Worm (Caenorhabditis elegans) whole organism, late embryonic: ENCODE measurements around the gene C12D5.5.

Experiments
- C08G9.2 ChIP-seq: sonication (generic microtip); optimal IDR thresholded peaks from 2 replicates; lab custom pipeline; 2016; ENCODE audit warnings: mild to moderate bottlenecking, missing genetic modification characterization, moderate library complexity, missing compliant biosample characterization
- C38D4.7 ChIP-seq: fragments of 200-800 bp; sonication (Bioruptor generic); optimal IDR thresholded peaks from 2 replicates; lab custom pipeline; 2018; ENCODE audit warnings: mild to moderate bottlenecking, missing genetic modification characterization, moderate library complexity, missing compliant biosample characterization
- ahr-1 ChIP-seq: sonication (generic microtip); optimal IDR thresholded peaks from 2 replicates; lab custom pipeline; 2016; ENCODE audit warnings: missing genetic modification characterization, missing compliant biosample characterization
- ceh-14 ChIP-seq: sonication (generic microtip); optimal IDR thresholded peaks from 2 replicates; lab custom pipeline; 2016; ENCODE audit warnings: missing genotype, missing genetic modification characterization, missing compliant biosample characterization
- ceh-18 ChIP-seq: sonication (generic microtip); optimal IDR thresholded peaks from 2 replicates; lab custom pipeline; 2016; ENCODE audit warnings: missing genetic modification characterization, missing compliant biosample characterization
- ceh-19 ChIP-seq: fragments of 200-800 bp; sonication (Bioruptor generic); optimal IDR thresholded peaks from 2 replicates; lab custom pipeline; 2018; ENCODE audit warnings: mild to moderate bottlenecking, missing genetic modification characterization, missing compliant biosample characterization
- ceh-2 ChIP-seq: sonication (generic microtip); optimal IDR thresholded peaks from 2 replicates; lab custom pipeline; 2016; ENCODE audit warnings: missing genotype, missing genetic modification characterization, missing compliant biosample characterization
- ceh-34 ChIP-seq: sonication (generic microtip); optimal IDR thresholded peaks from 2 replicates; lab custom pipeline; 2016; ENCODE audit warnings: mild to moderate bottlenecking, missing genetic modification characterization, missing compliant biosample characterization
- ceh-48 ChIP-seq: sonication (generic microtip); optimal IDR thresholded peaks from 2 replicates; lab custom pipeline; 2016; ENCODE audit warnings: missing genetic modification characterization, inconsistent platforms, missing compliant biosample characterization
- che-1 ChIP-seq: sonication (generic microtip); optimal IDR thresholded peaks from 2 replicates; lab custom pipeline; 2016; ENCODE audit warnings: mild to moderate bottlenecking, missing genetic modification characterization, missing compliant biosample characterization
- dmd-4 ChIP-seq: sonication (generic microtip); optimal IDR thresholded peaks from 2 replicates; lab custom pipeline; 2016; ENCODE audit warnings: borderline replicate concordance, missing genetic modification characterization, missing compliant biosample characterization
- elt-2 ChIP-seq: sonication (generic microtip); optimal IDR thresholded peaks from 2 replicates; lab custom pipeline; 2016; ENCODE audit warnings: missing genetic modification reagents, missing genetic modification characterization, missing compliant biosample characterization
- elt-4 ChIP-seq: sonication (generic microtip); optimal IDR thresholded peaks from 2 replicates; lab custom pipeline; 2016; ENCODE audit warnings: missing genetic modification characterization, missing compliant biosample characterization
- eyg-1 ChIP-seq: sonication (generic microtip); optimal IDR thresholded peaks from 2 replicates; lab custom pipeline; 2016; ENCODE audit warnings: missing genotype, missing genetic modification characterization, missing compliant biosample characterization
- hlh-30 ChIP-seq: sonication (generic microtip); optimal IDR thresholded peaks from 2 replicates; lab custom pipeline; 2017; ENCODE audit warnings: antibody characterized with exemption, missing genetic modification characterization, missing compliant biosample characterization; ENCODE audit not compliant: insufficient read depth
- hlh-8 ChIP-seq: sonication (generic microtip); optimal IDR thresholded peaks from 2 replicates; lab custom pipeline; 2016; ENCODE audit warnings: missing genotype, missing genetic modification characterization, missing compliant biosample characterization
- lim-6 ChIP-seq: sonication (generic microtip); optimal IDR thresholded peaks from 2 replicates; lab custom pipeline; 2016; ENCODE audit warnings: missing genetic modification characterization, missing compliant biosample characterization
- madf-2 ChIP-seq: sonication (generic microtip); optimal IDR thresholded peaks from 2 replicates; lab custom pipeline; 2017; ENCODE audit warnings: missing genetic modification characterization, missing compliant biosample characterization
- nfya-1 ChIP-seq: sonication (generic microtip); optimal IDR thresholded peaks from 2 replicates; lab custom pipeline; 2017; ENCODE audit warnings: missing genetic modification characterization, mild to moderate bottlenecking, missing compliant biosample characterization, antibody characterized with exemption, moderate library complexity
- nhr-11 ChIP-seq: fragments of 150-350 bp; optimal IDR thresholded peaks from 2 replicates; lab custom pipeline; 2014; ENCODE audit warnings: missing biosample characterization, missing genetic modification characterization
- npax-4 ChIP-seq: sonication (generic microtip); optimal IDR thresholded peaks from 2 replicates; lab custom pipeline; 2016; ENCODE audit warnings: missing genetic modification characterization, missing compliant biosample characterization
- odd-2 ChIP-seq: sonication (generic microtip); optimal IDR thresholded peaks from 2 replicates; lab custom pipeline; 2017; ENCODE audit warnings: antibody characterized with exemption, mild to moderate bottlenecking, missing genetic modification characterization, missing compliant biosample characterization
- pag-3 ChIP-seq: sonication (generic microtip); optimal IDR thresholded peaks from 2 replicates; lab custom pipeline; 2016; ENCODE audit warnings: missing compliant biosample characterization, missing genetic modification characterization, borderline replicate concordance
- pat-9 ChIP-seq: fragments of 200-800 bp; sonication (Bioruptor generic); optimal IDR thresholded peaks from 2 replicates; lab custom pipeline; 2018; ENCODE audit warnings: mild to moderate bottlenecking, missing genetic modification characterization, moderate library complexity, missing compliant biosample characterization
- pqm-1 ChIP-seq: sonication (generic microtip); optimal IDR thresholded peaks from 2 replicates; lab custom pipeline; 2016; ENCODE audit warnings: missing genetic modification characterization, missing compliant biosample characterization
- pros-1 ChIP-seq: fragments of 150-350 bp; optimal IDR thresholded peaks from 2 replicates; lab custom pipeline; 2014; ENCODE audit warnings: missing biosample characterization, missing genetic modification reagents, missing genetic modification characterization
- ref-2 ChIP-seq: sonication (generic microtip); optimal IDR thresholded peaks from 2 replicates; lab custom pipeline; 2016; ENCODE audit warnings: missing genetic modification characterization, missing compliant biosample characterization
- rnt-1 ChIP-seq: sonication (generic microtip); optimal IDR thresholded peaks from 2 replicates; lab custom pipeline; 2016; ENCODE audit warnings: missing genetic modification characterization, missing compliant biosample characterization
- sdc-2 ChIP-seq: sonication (generic microtip); optimal IDR thresholded peaks from 2 replicates; lab custom pipeline; 2016; ENCODE audit warnings: missing genotype, missing genetic modification characterization, missing compliant biosample characterization
- sox-2 ChIP-seq: fragments of 200-800 bp; sonication (Bioruptor generic); IDR thresholded peaks from 2 replicates; pipeline ENCODE4 v1.3.6; 2022; ENCODE audit warnings: missing genetic modification reagents, missing genetic modification characterization, missing compliant biosample characterization
- sox-4 ChIP-seq: sonication (generic microtip); optimal IDR thresholded peaks from 2 replicates; lab custom pipeline; 2017; ENCODE audit warnings: mild to moderate bottlenecking, missing genetic modification characterization, inconsistent platforms, missing compliant biosample characterization
- tbx-7 ChIP-seq: sonication (generic microtip); optimal IDR thresholded peaks from 2 replicates; lab custom pipeline; 2016; ENCODE audit warnings: missing genotype, missing genetic modification characterization, missing compliant biosample characterization
- unc-42 ChIP-seq: sonication (generic microtip); optimal IDR thresholded peaks from 2 replicates; lab custom pipeline; 2016; ENCODE audit warnings: missing genotype, missing genetic modification characterization, missing compliant biosample characterization
- unc-86 ChIP-seq: sonication (generic microtip); optimal IDR thresholded peaks from 2 replicates; lab custom pipeline; 2016; ENCODE audit warnings: missing genetic modification characterization, missing compliant biosample characterization
- zip-5 ChIP-seq: sonication (generic microtip); optimal IDR thresholded peaks from 2 replicates; lab custom pipeline; 2016; ENCODE audit warnings: missing genetic modification characterization, missing compliant biosample characterization

C12D5.5 gene

DNA sequence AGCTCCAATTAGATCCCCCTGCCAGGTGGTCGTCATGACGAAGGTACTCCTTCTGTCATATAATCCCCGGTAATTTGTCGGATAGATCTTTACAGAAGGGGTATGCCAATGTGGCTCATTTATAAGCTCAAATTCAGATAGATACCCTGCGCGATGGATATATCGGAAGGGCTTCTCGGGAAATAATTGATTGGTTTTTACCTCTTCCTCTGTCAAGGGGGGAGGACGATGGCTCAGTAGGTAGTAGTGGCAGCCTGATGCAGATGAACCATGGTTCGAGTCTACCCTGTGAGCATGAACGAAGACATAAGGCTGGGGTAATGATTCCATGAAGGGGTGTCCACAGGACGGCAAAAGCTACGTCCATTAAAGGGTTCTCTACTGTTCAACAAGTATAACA is 20.9 kb upstream of the C12D5.5 start:
- TF ChIP-seq eyg-1 (tag; lab: Kevin White, UChicago) (no peak), sdc-2 (tag; lab: Kevin White, UChicago) (peak; percentile 95)

DNA sequence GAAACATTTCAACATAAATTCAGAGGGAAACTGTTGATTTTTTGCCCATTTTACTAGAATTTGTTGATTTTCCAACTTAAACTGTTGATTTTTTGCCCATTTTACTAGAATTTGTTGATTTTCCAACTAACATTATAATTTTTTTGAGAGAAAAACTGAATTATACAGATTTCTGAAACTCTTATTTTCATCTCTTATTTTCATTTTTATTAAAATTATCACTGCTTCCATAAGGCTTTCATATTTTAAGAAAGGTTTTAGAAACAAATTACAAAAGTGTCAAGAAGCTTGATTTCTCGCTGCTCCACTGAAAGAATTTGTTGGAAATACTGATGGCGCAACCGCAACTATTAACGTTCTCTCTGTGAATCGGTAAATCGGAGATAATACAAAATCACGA is 18.1 kb upstream of the C12D5.5 start:
- TF ChIP-seq ceh-2 (tag; lab: Kevin White, UChicago) (no peak), elt-2 (no peak), pqm-1 (no peak), ceh-18 (tag; lab: Kevin White, UChicago) (no peak), ref-2 (tag; lab: Kevin White, UChicago) (no peak), unc-86 (tag; lab: Kevin White, UChicago) (no peak), nfya-1 (tag; lab: Kevin White, UChicago) (no peak)

DNA sequence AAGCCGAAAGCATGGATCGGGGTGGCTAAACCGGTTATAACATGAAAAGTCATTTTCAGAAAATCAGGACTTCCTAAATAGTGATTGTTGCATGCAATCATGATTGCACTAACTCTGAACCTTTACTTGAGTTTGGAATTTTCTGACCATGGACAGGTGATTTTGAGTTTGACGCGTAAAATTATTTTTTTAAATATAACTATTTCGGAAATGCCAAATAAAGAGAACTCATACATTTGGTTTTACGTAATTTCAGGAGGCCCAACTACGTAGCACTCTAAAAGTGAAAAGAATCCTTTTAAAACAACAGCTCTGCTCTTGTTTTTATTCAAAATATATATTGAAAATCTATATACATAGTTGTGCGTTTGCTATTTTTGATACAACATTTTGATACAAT is 16.3 kb upstream of the C12D5.5 start, which contains the start of gene srh-234:
srh-234 (minus strand) TSS at position 101 of the 400 bp plus-strand sequence.
- TF ChIP-seq nhr-11 (tag; lab: Kevin White, UChicago) (no peak), unc-42 (no peak), ceh-34 (tag; lab: Kevin White, UChicago) (no peak), tbx-7 (tag; lab: Kevin White, UChicago) (no peak), odd-2 (tag; lab: Kevin White, UChicago) (no peak), C38D4.7 (GFP tag; lab: Kevin White, UChicago) (no peak), hlh-30 (tag; lab: Kevin White, UChicago) (no peak)
- TF ChIP-seq, all 69 proteins: peak for 0

DNA sequence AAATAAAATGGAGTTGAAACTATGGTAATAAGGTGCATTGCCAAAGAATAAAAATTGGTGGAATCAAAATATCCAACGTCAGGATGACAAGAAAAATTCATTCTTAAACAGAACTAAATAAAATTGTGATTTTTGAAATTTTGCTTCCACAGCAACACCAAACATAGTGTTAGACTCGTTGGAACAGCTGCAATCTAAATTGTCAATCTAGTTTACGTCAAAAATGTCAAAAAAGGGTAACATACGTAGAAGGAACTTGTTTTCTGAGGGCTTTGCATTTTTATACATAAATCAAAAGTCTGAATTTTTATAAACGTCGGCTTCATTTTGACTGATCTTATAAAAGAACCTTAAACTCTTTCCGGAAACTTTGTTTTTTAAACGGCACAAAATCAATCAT is 14.5 kb upstream of the C12D5.5 start, which contains the start of gene srh-200:
srh-200 (minus strand) TSS at position 101 of the 400 bp plus-strand sequence.
- TF ChIP-seq npax-4 = no peak
- TF ChIP-seq ahr-1 (tag; lab: Kevin White, UChicago) = no peak
- TF ChIP-seq ceh-14 (tag; lab: Kevin White, UChicago) = no peak
- no peak for TF ChIP-seq C08G9.2 (tag; lab: Kevin White, UChicago)
- no peak for TF ChIP-seq zip-5 (tag; lab: Kevin White, UChicago)
- no peak for TF ChIP-seq pqm-1
- no peak for TF ChIP-seq pag-3 (tag; lab: Kevin White, UChicago)
- no peak for TF ChIP-seq ceh-19 (GFP tag; lab: Kevin White, UChicago)
- TF ChIP-seq dmd-4 = no peak
- TF ChIP-seq lim-6 = no peak
- TF ChIP-seq rnt-1 = no peak
- TF ChIP-seq che-1 (tag; lab: Kevin White, UChicago) = no peak
- TF ChIP-seq hlh-30 (tag; lab: Kevin White, UChicago) = no peak

DNA sequence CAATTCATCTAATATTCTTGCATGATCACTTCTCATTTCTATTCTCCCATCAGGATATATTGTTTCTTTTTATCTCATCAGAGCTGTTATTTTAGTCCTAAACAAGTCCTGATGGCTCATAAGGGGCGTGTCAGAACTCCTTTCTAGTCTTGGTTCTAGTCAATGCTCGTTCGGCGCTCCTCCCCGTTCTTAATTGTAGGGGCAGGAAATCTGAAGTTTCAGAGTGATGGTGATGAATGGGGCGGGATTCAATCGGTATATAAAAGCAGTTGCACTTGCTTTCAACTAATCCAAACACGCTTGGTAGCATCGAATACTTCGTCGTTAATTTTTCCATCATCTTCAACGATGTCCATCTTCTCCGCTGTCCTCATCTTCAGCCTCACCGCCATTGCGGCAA is 4.2 kb downstream of the C12D5.5 start, which contains the start of gene C12D5.4:
C12D5.4 (plus strand) TSS at position 301 of the 400 bp plus-strand sequence.
- TF ChIP-seq ref-2 (tag; lab: Kevin White, UChicago) (no peak), ceh-48 (tag; lab: Kevin White, UChicago) (no peak), pat-9 (no peak), dmd-4 (no peak), elt-4 (no peak), sox-2 (GFP tag; lab: Robert Waterston, UW) (no peak), ceh-19 (GFP tag; lab: Kevin White, UChicago) (no peak), madf-2 (tag; lab: Kevin White, UChicago) (no peak), ceh-2 (tag; lab: Kevin White, UChicago) (no peak), C38D4.7 (GFP tag; lab: Kevin White, UChicago) (no peak), nhr-11 (tag; lab: Kevin White, UChicago) (no peak), pag-3 (tag; lab: Kevin White, UChicago) (no peak), sox-4 (tag; lab: Kevin White, UChicago) (no peak), npax-4 (no peak), pros-1 (tag; lab: Kevin White, UChicago) (no peak), hlh-8 (tag; lab: Kevin White, UChicago) (no peak)
- TF ChIP-seq, all 69 proteins: peak for 0
